Worm (Caenorhabditis elegans): ENCODE data around the gene ifb-2.

The ifb-2 gene

ce11 chrII:5730343-5731083, 19.5 kb upstream of the ifb-2 start, which contains the start of the genes C18A3.7 and C18A3.11:
Gene C18A3.7, minus strand, starts transcription at chrII:5730443.
Gene C18A3.11, plus strand, starts transcription at chrII:5731033.
- no peak for TF ChIP-seq flh-1 (GFP tag; optimal IDR thresholded peaks at IDR 0.05)
- TF ChIP-seq elt-3 (tag; optimal IDR thresholded peaks at IDR 0.05), result no peak
- no peak for TF ChIP-seq lsy-2 (tag; optimal IDR thresholded peaks at IDR 0.05)
- TF ChIP-seq sptf-1 (tag; optimal IDR thresholded peaks at IDR 0.05), result no peak
- no peak for TF ChIP-seq cnd-1 (tag; optimal IDR thresholded peaks at IDR 0.05)
- TF ChIP-seq ceh-39 (tag; optimal IDR thresholded peaks at IDR 0.05), result no peak
- TF ChIP-seq unc-62 (GFP tag; optimal IDR thresholded peaks at IDR 0.05), result no peak
- no peak for TF ChIP-seq snpc-4 (tag; optimal IDR thresholded peaks at IDR 0.05)
- TF ChIP-seq nhr-28 (tag; optimal IDR thresholded peaks at IDR 0.05), result no peak
- TF ChIP-seq tbx-8 (GFP tag; optimal IDR thresholded peaks at IDR 0.05), result no peak

ce11 chrII:5734883-5735282, 15.1 kb upstream of the ifb-2 start:
- peak; percentile 69 for TF ChIP-seq unc-62 (GFP tag; optimal IDR thresholded peaks at IDR 0.05)
- TF ChIP-seq snpc-4 (tag; optimal IDR thresholded peaks at IDR 0.05), result no peak
- no peak for TF ChIP-seq flh-1 (GFP tag; optimal IDR thresholded peaks at IDR 0.05)
- no peak for TF ChIP-seq M03D4.4 (tag; optimal IDR thresholded peaks at IDR 0.05)
- peak; percentile 52 for TF ChIP-seq nhr-2 (tag; optimal IDR thresholded peaks at IDR 0.05)
- peak; percentile 92 for TF ChIP-seq zip-8 (tag; optimal IDR thresholded peaks at IDR 0.05)
- no peak for TF ChIP-seq mep-1 (tag; optimal IDR thresholded peaks at IDR 0.05)
- no peak for TF ChIP-seq ces-1 (GFP tag; optimal IDR thresholded peaks at IDR 0.05)
- TF ChIP-seq drap-1 (GFP tag; optimal IDR thresholded peaks at IDR 0.05), result no peak
- no peak for TF ChIP-seq unc-120 (tag; optimal IDR thresholded peaks at IDR 0.05; ENCODE audit: poor library complexity, severe bottlenecking)
- no peak for TF ChIP-seq cnd-1 (tag; optimal IDR thresholded peaks at IDR 0.05)
- TF ChIP-seq unc-39 (tag; optimal IDR thresholded peaks at IDR 0.05), result no peak
- TF ChIP-seq elt-1 (tag; optimal IDR thresholded peaks at IDR 0.05; ENCODE audit: borderline replicate concordance, insufficient read depth), result no peak
- no peak for TF ChIP-seq mab-5 (tag; optimal IDR thresholded peaks at IDR 0.05)
- no peak for TF ChIP-seq ceh-43 (GFP tag; optimal IDR thresholded peaks at IDR 0.05)
- TF ChIP-seq ceh-83 (GFP tag; optimal IDR thresholded peaks at IDR 0.05), result no peak

- no peak for TF ChIP-seq mep-1 (tag; optimal IDR thresholded peaks at IDR 0.05)
- TF ChIP-seq lin-32 (GFP tag; optimal IDR thresholded peaks at IDR 0.05), result no peak
- no peak for TF ChIP-seq drap-1 (GFP tag; optimal IDR thresholded peaks at IDR 0.05)
- TF ChIP-seq ces-1 (GFP tag; optimal IDR thresholded peaks at IDR 0.05), result no peak
- TF ChIP-seq elt-1 (tag; optimal IDR thresholded peaks at IDR 0.05; ENCODE audit: borderline replicate concordance, insufficient read depth), result peak; percentile 61
- no peak for TF ChIP-seq ham-2 (GFP tag; optimal IDR thresholded peaks at IDR 0.05)
- TF ChIP-seq ztf-11 (tag; optimal IDR thresholded peaks at IDR 0.05), result no peak
- TF ChIP-seq unc-39 (tag; optimal IDR thresholded peaks at IDR 0.05), result no peak
- TF ChIP-seq nhr-2 (tag; optimal IDR thresholded peaks at IDR 0.05), result peak; percentile 78
- TF ChIP-seq ceh-39 (tag; optimal IDR thresholded peaks at IDR 0.05), result no peak
Measured at ce11 chrII:5735744-5736143, 14.2 kb upstream of the ifb-2 start.

- no peak for TF ChIP-seq mep-1 (tag; optimal IDR thresholded peaks at IDR 0.05)
- no peak for TF ChIP-seq ces-1 (GFP tag; optimal IDR thresholded peaks at IDR 0.05)
- no peak for TF ChIP-seq ham-2 (GFP tag; optimal IDR thresholded peaks at IDR 0.05)
- TF ChIP-seq lsy-2 (tag; optimal IDR thresholded peaks at IDR 0.05), result no peak
- TF ChIP-seq sptf-1 (tag; optimal IDR thresholded peaks at IDR 0.05), result no peak
- no peak for TF ChIP-seq nhr-12 (tag; optimal IDR thresholded peaks at IDR 0.05)
- no peak for TF ChIP-seq ceh-83 (GFP tag; optimal IDR thresholded peaks at IDR 0.05)
- TF ChIP-seq tbx-8 (GFP tag; optimal IDR thresholded peaks at IDR 0.05), result no peak
- no peak for TF ChIP-seq nhr-2 (tag; optimal IDR thresholded peaks at IDR 0.05)
- no peak for TF ChIP-seq ztf-11 (tag; optimal IDR thresholded peaks at IDR 0.05)
- no peak for TF ChIP-seq blmp-1 (tag; optimal IDR thresholded peaks at IDR 0.05)
- TF ChIP-seq nhr-237 (tag; optimal IDR thresholded peaks at IDR 0.05), result no peak
- no peak for TF ChIP-seq flh-1 (GFP tag; optimal IDR thresholded peaks at IDR 0.05)
- no peak for TF ChIP-seq unc-62 (GFP tag; optimal IDR thresholded peaks at IDR 0.05)
Measured at ce11 chrII:5736599-5736998, 13.4 kb upstream of the ifb-2 start.

- TF ChIP-seq blmp-1 (tag; optimal IDR thresholded peaks at IDR 0.05) (no peak), lin-13 (tag; optimal IDR thresholded peaks at IDR 0.05) (no peak), tbx-8 (GFP tag; optimal IDR thresholded peaks at IDR 0.05) (no peak), snpc-4 (tag; optimal IDR thresholded peaks at IDR 0.05) (no peak), nhr-76 (tag; optimal IDR thresholded peaks at IDR 0.05) (no peak), sem-2 (GFP tag; optimal IDR thresholded peaks at IDR 0.05) (no peak), hlh-1 (tag; optimal IDR thresholded peaks at IDR 0.05) (no peak), nhr-2 (tag; optimal IDR thresholded peaks at IDR 0.05) (no peak), nhr-237 (tag; optimal IDR thresholded peaks at IDR 0.05) (no peak), lin-32 (GFP tag; optimal IDR thresholded peaks at IDR 0.05) (no peak), elt-1 (tag; optimal IDR thresholded peaks at IDR 0.05; ENCODE audit: borderline replicate concordance, insufficient read depth) (no peak), drap-1 (GFP tag; optimal IDR thresholded peaks at IDR 0.05) (no peak), ztf-11 (tag; optimal IDR thresholded peaks at IDR 0.05) (no peak), ceh-43 (GFP tag; optimal IDR thresholded peaks at IDR 0.05) (no peak), pha-4 (tag; optimal IDR thresholded peaks at IDR 0.05) (no peak)
Measured at ce11 chrII:5738795-5739194, 11.2 kb upstream of the ifb-2 start, which contains the start of gene hlh-14. Gene hlh-14, minus strand, starts transcription at chrII:5738895.

All from whole organism, mixed stage, embryonic.